Fruit fly (Drosophila melanogaster): Measurements from ENCODE around the gene Edem2.

dm6 chr2L:13176701-13177249, 15.2 kb upstream of the Edem2 start, which contains the start of the genes Sfmbt and CG5439:
- TF ChIP-seq usp (GFP tag; optimal IDR thresholded peaks at IDR 0.05) (no peak), psq (optimal IDR thresholded peaks at IDR 0.05) (no peak), pan (optimal IDR thresholded peaks at IDR 0.05) (no peak), Dll (optimal IDR thresholded peaks at IDR 0.05) (no peak), CG8478 (optimal IDR thresholded peaks at IDR 0.05) (no peak)
